Fruit fly (Drosophila melanogaster) whole organism, embryonic: ENCODE data around the gene CG34309.

ENCODE experiments used
- Bgb ChIP-seq: fragments of 200-800 bp; sonication (Bioruptor generic); IDR thresholded peaks from 2 replicates; pipeline ENCODE4 v1.3.6; 2022; ENCODE audit warnings: missing biosample characterization, missing genetic modification characterization; ENCODE audit not compliant: partially characterized antibody
- CG10267 ChIP-seq: fragments of 200-800 bp; sonication (Bioruptor generic); optimal IDR thresholded peaks from 2 replicates; lab custom pipeline; 2018; ENCODE audit warnings: missing biosample characterization, mild to moderate bottlenecking, missing genetic modification characterization, moderate library complexity
- CG11247 ChIP-seq: fragments of 200-800 bp; sonication (Bioruptor generic); IDR thresholded peaks from 2 replicates; pipeline ENCODE4 v1.3.6; 2022; ENCODE audit warnings: missing biosample characterization, missing genetic modification characterization
- CG11560 ChIP-seq: fragments of 200-800 bp; sonication (Bioruptor generic); IDR thresholded peaks from 3 replicates; pipeline ENCODE4 v1.3.6; 2022; ENCODE audit warnings: missing biosample characterization, missing genetic modification characterization
- CG12744 ChIP-seq: fragments of 200-800 bp; sonication (Bioruptor generic); optimal IDR thresholded peaks from 2 replicates; lab custom pipeline; 2016; ENCODE audit warnings: missing biosample characterization, missing genetic modification characterization
- CG12942 ChIP-seq: fragments of 200-800 bp; sonication (Bioruptor generic); optimal IDR thresholded peaks from 3 replicates; lab custom pipeline; 2016; ENCODE audit warnings: missing biosample characterization, missing genetic modification characterization
- CG13123 ChIP-seq: fragments of 200-800 bp; sonication (Bioruptor generic); optimal IDR thresholded peaks from 2 replicates; lab custom pipeline; 2016; ENCODE audit warnings: missing biosample characterization, missing genetic modification characterization
- CG15479 ChIP-seq: fragments of 200-800 bp; sonication (Bioruptor generic); optimal IDR thresholded peaks from 3 replicates; lab custom pipeline; 2019; ENCODE audit warnings: missing biosample characterization, mild to moderate bottlenecking, missing genetic modification characterization, moderate library complexity
- CG1602 ChIP-seq: fragments of 200-800 bp; sonication (Bioruptor generic); optimal IDR thresholded peaks from 3 replicates; lab custom pipeline; 2016; ENCODE audit warnings: missing biosample characterization, missing genetic modification characterization
- CG16779 ChIP-seq: fragments of 200-800 bp; sonication (Bioruptor generic); IDR thresholded peaks from 2 replicates; pipeline ENCODE4 v1.3.6; 2022; ENCODE audit warnings: missing biosample characterization, missing genetic modification characterization
- CG17186 ChIP-seq: fragments of 200-800 bp; sonication (Bioruptor generic); optimal IDR thresholded peaks from 3 replicates; lab custom pipeline; 2017; ENCODE audit warnings: missing biosample characterization, missing genetic modification reagents, missing genetic modification characterization
- CG17829 ChIP-seq: fragments of 200-800 bp; optimal IDR thresholded peaks from 2 replicates; lab custom pipeline; 2019; ENCODE audit warnings: missing biosample characterization, mild to moderate bottlenecking, missing genetic modification characterization, moderate library complexity
- CG18599 ChIP-seq: fragments of 200-800 bp; sonication (Bioruptor generic); optimal IDR thresholded peaks from 3 replicates; lab custom pipeline; 2017; ENCODE audit warnings: missing biosample characterization, missing genetic modification characterization, mild to moderate bottlenecking, moderate library complexity, missing genetic modification reagents
- CG18764 ChIP-seq: fragments of 200-800 bp; sonication (Bioruptor generic); optimal IDR thresholded peaks from 3 replicates; lab custom pipeline; 2016; ENCODE audit warnings: missing biosample characterization, missing genetic modification characterization
- CG31441 ChIP-seq: fragments of 200-800 bp; sonication (Bioruptor generic); IDR thresholded peaks from 2 replicates; pipeline ENCODE4 v1.3.6; 2022; ENCODE audit warnings: missing biosample characterization, missing genetic modification characterization
- CG5953 ChIP-seq: fragments of 200-800 bp; sonication (Bioruptor generic); IDR thresholded peaks from 2 replicates; pipeline ENCODE4 v1.3.6; 2022; ENCODE audit warnings: missing biosample characterization, missing genetic modification characterization
- CG6175 ChIP-seq: fragments of 200-800 bp; sonication (Bioruptor generic); IDR thresholded peaks from 3 replicates; pipeline ENCODE4 v1.3.6; 2022; ENCODE audit warnings: missing biosample characterization, missing genetic modification characterization
- CG6683 ChIP-seq: fragments of 200-800 bp; sonication (Bioruptor generic); optimal IDR thresholded peaks from 2 replicates; lab custom pipeline; 2017; ENCODE audit warnings: missing biosample characterization, mild to moderate bottlenecking, missing genetic modification characterization, missing genetic modification reagents
- CG7357 ChIP-seq: fragments of 200-800 bp; sonication (Bioruptor generic); IDR thresholded peaks from 3 replicates; pipeline ENCODE4 v1.3.6; 2022; ENCODE audit warnings: missing biosample characterization, missing genetic modification characterization
- CG8290 ChIP-seq, 3 experiments: fragments of 200-800 bp; sonication (Bioruptor generic); optimal IDR thresholded peaks; 2 replicates each; lab custom pipeline; 2016 to 2019; ENCODE audit warnings: missing biosample characterization in 3 of 3, missing genetic modification characterization in 3 of 3, mild to moderate bottlenecking in 2 of 3, moderate library complexity in 1 of 3
- CG8388 ChIP-seq: fragments of 200-800 bp; sonication (Bioruptor generic); optimal IDR thresholded peaks from 2 replicates; lab custom pipeline; 2019; ENCODE audit warnings: missing biosample characterization, mild to moderate bottlenecking, missing genetic modification characterization, moderate library complexity
- CG8924 ChIP-seq: fragments of 200-800 bp; optimal IDR thresholded peaks from 3 replicates; lab custom pipeline; 2019; ENCODE audit warnings: missing biosample characterization, mild to moderate bottlenecking, missing genetic modification characterization, moderate library complexity
- D ChIP-seq, 2 experiments: fragments of 200-800 bp in 1 of 2; fragments of >200 bp in 1 of 2; sonication (Bioruptor generic) in 1 of 2; optimal IDR thresholded peaks; 2 replicates in 1 of 2; 3 replicates in 1 of 2; lab custom pipeline; 2017; ENCODE audit warnings: mild to moderate bottlenecking in 1 of 2, missing biosample characterization in 1 of 2, missing genetic modification characterization in 1 of 2, missing genetic modification reagents in 1 of 2
- Ets97D ChIP-seq: fragments of 200-800 bp; sonication (Bioruptor generic); optimal IDR thresholded peaks from 3 replicates; lab custom pipeline; 2016; ENCODE audit warnings: missing biosample characterization, missing genetic modification characterization
- Fer1 ChIP-seq: fragments of 200-800 bp; sonication (Bioruptor generic); optimal IDR thresholded peaks from 2 replicates; lab custom pipeline; 2017; ENCODE audit warnings: missing biosample characterization, mild to moderate bottlenecking, missing genetic modification characterization
- Gug ChIP-seq: fragments of 200-800 bp; sonication (Bioruptor generic); IDR thresholded peaks from 4 replicates; pipeline ENCODE4 v1.3.6; 2022; ENCODE audit warnings: missing biosample characterization, missing genetic modification characterization
- Sin3A ChIP-seq: fragments of >200 bp; optimal IDR thresholded peaks from 2 replicates; lab custom pipeline; 2018
- Trl ChIP-seq, 3 experiments: fragments of >200 bp in 2 of 3; fragments of 200-800 bp in 1 of 3; sonication (Bioruptor generic) in 1 of 3; optimal IDR thresholded peaks; 2 replicates in 1 of 3; 3 replicates in 2 of 3; lab custom pipeline; 2016 to 2017; ENCODE audit warnings: missing biosample characterization in 1 of 3, missing genetic modification characterization in 1 of 3
- Vsx1 ChIP-seq: fragments of 200-800 bp; sonication (Bioruptor generic); optimal IDR thresholded peaks from 2 replicates; lab custom pipeline; 2017; ENCODE audit warnings: missing biosample characterization, mild to moderate bottlenecking, missing genetic modification characterization, missing genetic modification reagents
- az2 ChIP-seq: fragments of 200-800 bp; sonication (Bioruptor generic); optimal IDR thresholded peaks from 3 replicates; lab custom pipeline; 2016; ENCODE audit warnings: missing biosample characterization, missing genetic modification characterization
- cas ChIP-seq: fragments of 200-800 bp; sonication (Bioruptor generic); IDR thresholded peaks from 2 replicates; pipeline ENCODE4 v1.3.6; 2022; ENCODE audit warnings: missing biosample characterization, missing genetic modification characterization
- dmrt11E ChIP-seq: fragments of 200-800 bp; sonication (Bioruptor generic); optimal IDR thresholded peaks from 3 replicates; lab custom pipeline; 2018; ENCODE audit warnings: missing biosample characterization, mild to moderate bottlenecking, missing genetic modification characterization, moderate library complexity
- esg ChIP-seq: fragments of 200-800 bp; sonication (Bioruptor generic); conservative IDR thresholded peaks from 2 replicates; pipeline ENCODE4 v1.3.6; 2022; ENCODE audit warnings: missing biosample characterization, missing genetic modification characterization
- grau ChIP-seq: fragments of 200-800 bp; optimal IDR thresholded peaks from 3 replicates; lab custom pipeline; 2019; ENCODE audit warnings: missing biosample characterization, mild to moderate bottlenecking, missing genetic modification characterization, moderate library complexity
- gro ChIP-seq: fragments of 200-800 bp; sonication (Bioruptor generic); optimal IDR thresholded peaks from 2 replicates; lab custom pipeline; 2016; ENCODE audit warnings: missing biosample characterization, missing genetic modification characterization
- gt ChIP-seq: fragments of 200-800 bp; sonication (Bioruptor generic); IDR thresholded peaks from 2 replicates; pipeline ENCODE4 v1.3.6; 2022; ENCODE audit warnings: missing biosample characterization, missing genetic modification characterization
- h ChIP-seq: fragments of >200 bp; optimal IDR thresholded peaks from 2 replicates; lab custom pipeline; 2017
- hbn ChIP-seq: fragments of 200-800 bp; sonication (Bioruptor generic); IDR thresholded peaks from 2 replicates; pipeline ENCODE4 v1.3.6; 2022; ENCODE audit warnings: missing biosample characterization, missing genetic modification characterization; ENCODE audit not compliant: partially characterized antibody
- ind ChIP-seq: fragments of 200-800 bp; sonication (Bioruptor generic); optimal IDR thresholded peaks from 3 replicates; lab custom pipeline; 2016; ENCODE audit warnings: missing biosample characterization, missing genetic modification characterization
- luna ChIP-seq: fragments of 200-800 bp; sonication (Bioruptor generic); optimal IDR thresholded peaks from 2 replicates; lab custom pipeline; 2016; ENCODE audit warnings: missing biosample characterization, missing genetic modification characterization
- mld ChIP-seq: fragments of 200-800 bp; sonication (Bioruptor generic); IDR thresholded peaks from 3 replicates; pipeline ENCODE4 v1.3.6; 2022; ENCODE audit warnings: missing biosample characterization, missing genetic modification characterization; ENCODE audit not compliant: partially characterized antibody
- nom ChIP-seq: fragments of 200-800 bp; sonication (Bioruptor generic); optimal IDR thresholded peaks from 2 replicates; lab custom pipeline; 2017; ENCODE audit warnings: missing biosample characterization, missing genetic modification characterization, mild to moderate bottlenecking, moderate library complexity, missing genetic modification reagents
- oc ChIP-seq: fragments of 200-800 bp; sonication (Bioruptor generic); optimal IDR thresholded peaks from 2 replicates; lab custom pipeline; 2018; ENCODE audit warnings: missing biosample characterization, mild to moderate bottlenecking, missing genetic modification characterization, moderate library complexity
- prd ChIP-seq, 3 experiments: fragments of >200 bp in 2 of 3; fragments of 200-800 bp in 1 of 3; sonication (Bioruptor generic) in 1 of 3; optimal IDR thresholded peaks in 2 of 3; IDR thresholded peaks in 1 of 3; 2 replicates in 2 of 3; 3 replicates in 1 of 3; pipeline versions ENCODE4 v1.3.6 to Lab custom; 2017 to 2022; ENCODE audit warnings: missing biosample characterization in 1 of 3, missing genetic modification characterization in 1 of 3
- ro ChIP-seq: fragments of 200-800 bp; sonication (Bioruptor generic); IDR thresholded peaks from 2 replicates; pipeline ENCODE4 v1.3.6; 2022; ENCODE audit warnings: missing biosample characterization, missing genetic modification characterization
- slou ChIP-seq: fragments of 200-800 bp; sonication (Bioruptor generic); optimal IDR thresholded peaks from 3 replicates; lab custom pipeline; 2016; ENCODE audit warnings: missing biosample characterization, missing genetic modification characterization
- so ChIP-seq: fragments of 200-800 bp; sonication (Bioruptor generic); IDR thresholded peaks from 3 replicates; pipeline ENCODE4 v1.3.6; 2022; ENCODE audit warnings: missing biosample characterization, missing genetic modification characterization
- tgo ChIP-seq: fragments of 200-800 bp; sonication (Bioruptor generic); IDR thresholded peaks from 3 replicates; pipeline ENCODE4 v1.3.6; 2022; ENCODE audit warnings: missing biosample characterization, missing genetic modification characterization
- toy ChIP-seq: fragments of 200-800 bp; sonication (Bioruptor generic); IDR thresholded peaks from 2 replicates; pipeline ENCODE4 v1.3.6; 2022; ENCODE audit warnings: missing biosample characterization, missing genetic modification characterization
- z ChIP-seq: fragments of 200-800 bp; sonication (Bioruptor generic); IDR thresholded peaks from 3 replicates; pipeline ENCODE4 v1.3.6; 2022; ENCODE audit warnings: missing biosample characterization, missing genetic modification characterization

The CG34309 gene

dm6 chr3R:13403032-13403459 is 30.6 kb downstream of the CG34309 start, which contains the start of gene Dpm3 (continued):
- TF ChIP-seq gro (peak; percentile 26), so (GFP tag; lab: Robert Waterston, UW) (0 out of 3 replicates have a peak, but pooled peaks have one; percentile 22), Fer1 (GFP tag; lab: Kevin White, UChicago) (no peak), slou (GFP tag; lab: Kevin White, UChicago) (peak; percentile 53), CG17186 (peak; percentile 10), CG1602 (GFP tag; lab: Kevin White, UChicago) (no peak), CG8290 (GFP tag; optimal IDR thresholded peaks at IDR 0.05; lab: Kevin White, UChicago) (peak; percentile 72), CG8290 (tag; optimal IDR thresholded peaks at IDR 0.05; lab: Kevin White, UChicago) (no peak), Trl (optimal IDR thresholded peaks at IDR 0.05; lab: Kevin White, UChicago) (peak in 1 of 2 experiments; percentile 8), Trl (GFP tag; optimal IDR thresholded peaks at IDR 0.05; lab: Kevin White, UChicago) (peak; percentile 41), hbn (GFP tag; lab: Robert Waterston, UW) (peak; percentile 94), CG6683 (GFP tag; lab: Kevin White, UChicago) (no peak), Gug (no peak), grau (tag; lab: Kevin White, UChicago) (peak; percentile 21), CG31441 (no peak), h (no peak), CG5953 (GFP tag; lab: Robert Waterston, UW) (no peak), nom (no peak), CG16779 (GFP tag; lab: Robert Waterston, UW) (no peak), CG15479 (no peak), ind (GFP tag; lab: Kevin White, UChicago) (peak; percentile 4), Bgb (GFP tag; lab: Robert Waterston, UW) (peak; percentile 92), CG6175 (GFP tag; lab: Robert Waterston, UW) (no peak), CG8388 (no peak), ro (GFP tag; lab: Robert Waterston, UW) (no peak), D (optimal IDR thresholded peaks at IDR 0.05; lab: Kevin White, UChicago) (no peak), D (GFP tag; optimal IDR thresholded peaks at IDR 0.05; lab: Kevin White, UChicago) (no peak), tgo (GFP tag; lab: Robert Waterston, UW) (no peak), prd (optimal IDR thresholded peaks at IDR 0.05; lab: Kevin White, UChicago) (no peak), prd (GFP tag; IDR thresholded peaks at IDR 0.05; lab: Robert Waterston, UW) (peak; percentile 43; the same call in 2 of the 3 replicates), CG17829 (tag; lab: Kevin White, UChicago) (peak; percentile 50), oc (tag; lab: Kevin White, UChicago) (no peak), CG11247 (GFP tag; lab: Robert Waterston, UW) (no peak), Vsx1 (GFP tag; lab: Kevin White, UChicago) (peak; percentile 99), Sin3A (lab: Kevin White, UChicago) (peak; percentile 88), CG12744 (GFP tag; lab: Kevin White, UChicago) (no peak), cas (GFP tag; lab: Robert Waterston, UW) (no peak), toy (GFP tag; lab: Robert Waterston, UW) (no peak), mld (GFP tag; lab: Robert Waterston, UW) (peak; percentile 75; the same call in 2 of the 3 replicates), z (GFP tag; lab: Robert Waterston, UW) (no peak), esg (GFP tag; lab: Robert Waterston, UW) (no peak), CG13123 (peak; percentile 38), CG8924 (tag; lab: Kevin White, UChicago) (peak; percentile 39), dmrt11E (tag; lab: Kevin White, UChicago) (no peak), gt (GFP tag; lab: Robert Waterston, UW) (no peak), az2 (GFP tag; lab: Kevin White, UChicago) (no peak), luna (GFP tag; lab: Kevin White, UChicago) (no peak), CG18764 (no peak), CG10267 (tag; lab: Kevin White, UChicago) (peak; percentile 58), CG7357 (GFP tag; lab: Robert Waterston, UW) (no peak), CG12942 (GFP tag; lab: Kevin White, UChicago) (peak; percentile 22), CG11560 (peak; percentile 58; the same call in 1 of the 3 replicates), Ets97D (GFP tag; lab: Kevin White, UChicago) (peak; percentile 78), CG18599 (no peak)
